Worm (Caenorhabditis elegans) whole organism, late embryonic: ENCODE data around the gene T06E6.15.
"Not testable (repeated sequence)": the region's sequence is repeated elsewhere in the genome, so short reads cannot be mapped to it uniquely, and the experiment has no call there.

Source experiments
- C08G9.2 ChIP-seq: sonication (generic microtip); optimal IDR thresholded peaks from 2 replicates; lab custom pipeline; 2016; ENCODE audit warnings: mild to moderate bottlenecking, missing genetic modification characterization, moderate library complexity, missing compliant biosample characterization
- ahr-1 ChIP-seq: sonication (generic microtip); optimal IDR thresholded peaks from 2 replicates; lab custom pipeline; 2016; ENCODE audit warnings: missing genetic modification characterization, missing compliant biosample characterization
- fkh-10 ChIP-seq: fragments of 150-350 bp; optimal IDR thresholded peaks from 2 replicates; lab custom pipeline; 2014; ENCODE audit warnings: missing biosample characterization, missing genetic modification reagents, missing genetic modification characterization
- hlh-30 ChIP-seq: sonication (generic microtip); optimal IDR thresholded peaks from 2 replicates; lab custom pipeline; 2017; ENCODE audit warnings: antibody characterized with exemption, missing genetic modification characterization, missing compliant biosample characterization; ENCODE audit not compliant: insufficient read depth
- lin-11 ChIP-seq: fragments of 200-800 bp; sonication (Bioruptor generic); optimal IDR thresholded peaks from 2 replicates; lab custom pipeline; 2018; ENCODE audit warnings: mild to moderate bottlenecking, missing genetic modification characterization, missing compliant biosample characterization
- sox-2 ChIP-seq: fragments of 200-800 bp; sonication (Bioruptor generic); IDR thresholded peaks from 2 replicates; pipeline ENCODE4 v1.3.6; 2022; ENCODE audit warnings: missing genetic modification reagents, missing genetic modification characterization, missing compliant biosample characterization

DNA sequence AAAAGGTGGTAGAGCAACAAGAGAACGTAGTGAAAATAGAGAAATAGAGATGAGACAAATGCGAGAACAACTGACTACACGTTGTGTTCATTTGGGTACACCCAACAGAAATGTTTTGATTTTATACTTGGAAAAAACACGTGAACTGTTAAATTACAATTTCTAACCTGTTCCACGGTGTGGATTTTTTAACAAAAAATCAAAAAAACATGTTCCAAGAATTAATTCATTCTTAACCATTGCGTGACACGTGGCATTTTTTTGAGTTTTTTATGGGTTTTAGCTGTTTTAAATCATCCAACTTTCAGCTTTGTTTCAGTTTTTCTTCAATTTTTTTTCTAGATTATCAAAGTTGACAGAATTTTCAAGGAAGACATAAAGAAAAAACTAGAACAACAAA, 38.2 kb downstream of the T06E6.15 start, which contains the start of gene ech-1.1:
- TF ChIP-seq C08G9.2 (tag; lab: Kevin White, UChicago); hlh-30 (tag; lab: Kevin White, UChicago); fkh-10; lin-11; ahr-1; sox-2: not testable (repeated sequence)
